Worm (Caenorhabditis elegans) whole organism, L4 larva: ENCODE data around the gene C39B5.10.

ENCODE experiments used
- F26F4.8 ChIP-seq: fragments of 200-800 bp; sonication (Bioruptor generic); conservative IDR thresholded peaks from 2 replicates; pipeline ENCODE4 v1.3.6; 2022; ENCODE audit warnings: missing genetic modification characterization, missing compliant biosample characterization
- egl-27 ChIP-seq: sonication (generic microtip); optimal IDR thresholded peaks from 3 replicates; lab custom pipeline; 2017; ENCODE audit warnings: missing biosample characterization, missing genetic modification reagents, missing genetic modification characterization
- nhr-237 ChIP-seq: sonication (generic microtip); optimal IDR thresholded peaks from 2 replicates; lab custom pipeline; 2017; ENCODE audit warnings: missing biosample characterization, missing genetic modification characterization
- php-3 ChIP-seq: fragments of 200-800 bp; sonication (Bioruptor generic); IDR thresholded peaks from 2 replicates; pipeline ENCODE4 v1.3.6; 2022; ENCODE audit warnings: missing genetic modification reagents, missing genetic modification characterization, missing compliant biosample characterization
- unc-39 ChIP-seq: sonication (generic microtip); optimal IDR thresholded peaks from 2 replicates; lab custom pipeline; 2017; ENCODE audit warnings: missing biosample characterization, missing genetic modification characterization
- unc-62 ChIP-seq, 3 experiments: fragments of 150-350 bp in 1 of 3; sonication (generic microtip); optimal IDR thresholded peaks in 2 of 3; peaks in 1 of 3; 1 replicate in 1 of 3; 2 replicates in 2 of 3; lab custom pipeline; 2014 to 2017; ENCODE audit warnings: missing biosample characterization in 3 of 3, missing genetic modification characterization in 3 of 3, missing genetic modification reagents in 3 of 3, missing genotype in 1 of 3
- zip-11 ChIP-seq: fragments of 200-800 bp; sonication (Bioruptor generic); IDR thresholded peaks from 2 replicates; pipeline ENCODE4 v1.3.6; 2022; ENCODE audit warnings: missing genetic modification characterization, missing compliant biosample characterization

DNA sequence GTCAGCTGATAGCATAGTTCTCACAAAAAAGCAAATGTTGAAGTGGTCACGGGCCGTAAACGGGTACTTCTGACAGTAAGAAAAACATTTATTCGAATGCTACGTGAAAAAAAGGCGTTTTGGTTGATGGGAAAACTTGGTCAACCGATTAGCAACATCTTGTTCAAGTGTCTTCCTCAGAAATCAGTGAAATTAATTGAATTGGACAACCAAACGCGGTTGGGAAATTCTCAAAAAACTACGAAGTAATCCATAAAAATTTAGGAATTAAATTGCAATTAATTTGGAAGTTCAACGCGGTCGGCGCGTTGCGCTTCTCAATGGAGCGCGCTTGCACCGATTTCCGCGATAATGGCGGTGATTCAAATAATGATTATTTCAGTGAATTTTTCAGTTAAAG is 19.9 kb upstream of the C39B5.10 start:
- no peak for TF ChIP-seq unc-39
- no peak for TF ChIP-seq php-3 (GFP tag; lab: Robert Waterston, UW)
- no peak for TF ChIP-seq egl-27 (tag; lab: Kevin White, UChicago)
- no peak for TF ChIP-seq unc-62 (GFP tag; optimal IDR thresholded peaks at IDR 0.05 in 1 of 2; lab: Kevin White, UChicago)
- no peak for TF ChIP-seq unc-62 (tag; optimal IDR thresholded peaks at IDR 0.05; lab: Kevin White, UChicago)
- no peak for TF ChIP-seq nhr-237 (tag; lab: Kevin White, UChicago)
- no peak for TF ChIP-seq zip-11 (GFP tag; lab: Robert Waterston, UW)
- TF ChIP-seq F26F4.8 (GFP tag; lab: Robert Waterston, UW), result no peak
